Worm (Caenorhabditis elegans): ENCODE data around the gene F20B6.10.

Gene F20B6.10

DNA sequence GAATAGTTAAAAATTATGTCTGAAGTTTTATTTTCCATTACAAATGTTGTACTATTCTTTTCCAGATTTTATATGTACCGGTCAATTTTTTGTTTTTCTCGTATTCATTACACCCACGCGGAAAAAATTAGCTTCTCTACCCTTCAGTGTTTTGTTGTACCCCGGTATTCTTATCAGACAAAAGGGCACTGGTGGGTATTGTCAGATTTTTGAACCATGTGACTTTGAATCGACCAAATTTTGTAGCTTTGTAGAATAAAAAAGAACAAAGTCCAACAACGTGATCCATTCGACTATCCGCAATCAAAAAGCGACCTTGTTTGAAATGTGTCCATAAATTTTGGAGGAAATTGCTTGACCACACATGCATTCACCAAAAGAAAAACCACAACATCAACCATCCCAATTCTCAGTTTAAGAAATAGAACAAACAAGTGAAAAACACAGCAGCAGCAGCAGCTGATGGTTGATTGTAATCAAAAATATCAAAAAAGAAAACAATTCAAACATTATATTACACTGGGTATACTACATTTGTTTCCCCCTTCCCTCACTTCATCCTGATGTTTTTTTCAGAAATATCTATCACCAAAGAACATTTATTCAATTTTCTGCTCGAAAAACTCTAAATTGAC, 27.6 kb upstream of the F20B6.10 start (continued):
- TF ChIP-seq sem-4 (tag; optimal IDR thresholded peaks at IDR 0.05) = no peak
- no peak for TF ChIP-seq peb-1 (tag; optimal IDR thresholded peaks at IDR 0.05)
- no peak for TF ChIP-seq nhr-237 (tag; optimal IDR thresholded peaks at IDR 0.05)
- peak in 1 of 2 experiments; percentile 37 for TF ChIP-seq mdl-1 (tag; optimal IDR thresholded peaks at IDR 0.05)
- TF ChIP-seq ztf-4 (tag; optimal IDR thresholded peaks at IDR 0.05) = no peak
- TF ChIP-seq unc-55 (GFP tag; optimal IDR thresholded peaks at IDR 0.05) = no peak
- TF ChIP-seq nhr-129 (tag; optimal IDR thresholded peaks at IDR 0.05) = peak; percentile 1
- TF ChIP-seq nhr-77 (tag; optimal IDR thresholded peaks at IDR 0.05) = no peak
- no peak for TF ChIP-seq ceh-16 (tag; optimal IDR thresholded peaks at IDR 0.05)
- TF ChIP-seq lsy-2 (tag; optimal IDR thresholded peaks at IDR 0.05) = no peak
- TF ChIP-seq F13H6.1 (tag; optimal IDR thresholded peaks at IDR 0.05) = no peak
- TF ChIP-seq lin-39 (tag; optimal IDR thresholded peaks at IDR 0.05) = no peak
- no peak for TF ChIP-seq fos-1 (tag; optimal IDR thresholded peaks at IDR 0.05)
- no peak for TF ChIP-seq egl-27 (tag; optimal IDR thresholded peaks at IDR 0.05)

DNA sequence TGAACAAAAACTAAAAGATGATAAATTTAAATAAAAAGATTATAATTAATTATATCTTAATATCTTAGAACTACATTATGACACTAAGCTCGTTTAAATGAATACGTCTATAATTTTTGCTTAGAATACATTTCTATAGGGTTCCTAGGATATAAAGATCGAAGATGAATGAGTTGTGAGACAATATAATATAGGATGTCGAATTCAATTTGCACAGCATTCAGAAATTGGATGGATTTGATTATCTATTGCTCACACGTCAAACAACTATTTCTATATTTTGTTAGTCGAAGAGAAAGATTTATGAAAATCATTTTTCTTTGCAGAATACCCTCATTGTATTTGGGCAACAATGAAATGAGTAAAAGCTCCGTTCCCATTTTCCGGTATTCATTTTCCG, 22.0 kb upstream of the F20B6.10 start:
- TF ChIP-seq fos-1 (tag; optimal IDR thresholded peaks at IDR 0.05) = no peak
- peak; percentile 69 for TF ChIP-seq sma-9 (GFP tag; optimal IDR thresholded peaks at IDR 0.05)
- no peak for TF ChIP-seq sma-9 (tag; optimal IDR thresholded peaks at IDR 0.05)
- TF ChIP-seq gmeb-1 (tag; optimal IDR thresholded peaks at IDR 0.05) = no peak

DNA sequence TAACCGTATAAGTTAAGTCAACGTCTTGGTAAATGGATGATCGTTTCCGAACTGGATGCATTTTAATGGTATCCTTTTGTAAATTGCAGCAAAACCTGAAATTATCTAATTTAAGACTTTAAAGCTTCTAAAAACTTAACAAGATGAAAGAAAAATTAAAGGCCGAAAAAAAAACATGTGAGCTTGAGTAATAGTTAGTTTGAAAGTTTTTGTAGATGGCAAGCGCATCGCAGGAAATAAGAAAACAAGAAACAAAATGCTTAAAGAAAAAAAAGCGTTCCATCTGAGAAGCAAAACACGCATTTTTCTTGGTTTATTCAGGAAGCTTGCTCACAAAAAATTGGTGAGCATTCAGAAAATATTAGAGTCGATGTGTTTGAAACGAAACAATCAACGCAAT, 18.8 kb upstream of the F20B6.10 start, which contains the start of gene rab-37:
Gene rab-37, minus strand, starts transcription at position 101 of the 400 bp plus-strand sequence.
- no peak for TF ChIP-seq ztf-4 (tag; optimal IDR thresholded peaks at IDR 0.05)
- TF ChIP-seq F13H6.1 (tag; optimal IDR thresholded peaks at IDR 0.05) = no peak
- TF ChIP-seq nhr-25 (tag; optimal IDR thresholded peaks at IDR 0.05) = no peak
- TF ChIP-seq sma-3 (GFP tag; optimal IDR thresholded peaks at IDR 0.05) = no peak
- TF ChIP-seq nhr-21 (tag; optimal IDR thresholded peaks at IDR 0.05) = no peak
- TF ChIP-seq ztf-11 (tag; optimal IDR thresholded peaks at IDR 0.05) = no peak
- no peak for TF ChIP-seq snpc-4 (tag; optimal IDR thresholded peaks at IDR 0.05)
- no peak for TF ChIP-seq unc-55 (GFP tag; optimal IDR thresholded peaks at IDR 0.05)
- TF ChIP-seq dmd-4 (tag; optimal IDR thresholded peaks at IDR 0.05) = no peak
- no peak for TF ChIP-seq peb-1 (tag; optimal IDR thresholded peaks at IDR 0.05)
- no peak for TF ChIP-seq lin-39 (tag; optimal IDR thresholded peaks at IDR 0.05)
- no peak for TF ChIP-seq nhr-12 (tag; optimal IDR thresholded peaks at IDR 0.05)
- TF ChIP-seq unc-62 (GFP tag; optimal IDR thresholded peaks at IDR 0.05) = no peak
- TF ChIP-seq nhr-10 (tag; optimal IDR thresholded peaks at IDR 0.05) = no peak
- TF ChIP-seq ceh-82 (tag; optimal IDR thresholded peaks at IDR 0.05) = no peak
- no peak for TF ChIP-seq sma-9 (GFP tag; optimal IDR thresholded peaks at IDR 0.05)
- TF ChIP-seq sma-9 (tag; optimal IDR thresholded peaks at IDR 0.05) = no peak
- TF ChIP-seq zag-1 (tag; optimal IDR thresholded peaks at IDR 0.05) = no peak
- TF ChIP-seq unc-39 (tag; optimal IDR thresholded peaks at IDR 0.05) = no peak

DNA sequence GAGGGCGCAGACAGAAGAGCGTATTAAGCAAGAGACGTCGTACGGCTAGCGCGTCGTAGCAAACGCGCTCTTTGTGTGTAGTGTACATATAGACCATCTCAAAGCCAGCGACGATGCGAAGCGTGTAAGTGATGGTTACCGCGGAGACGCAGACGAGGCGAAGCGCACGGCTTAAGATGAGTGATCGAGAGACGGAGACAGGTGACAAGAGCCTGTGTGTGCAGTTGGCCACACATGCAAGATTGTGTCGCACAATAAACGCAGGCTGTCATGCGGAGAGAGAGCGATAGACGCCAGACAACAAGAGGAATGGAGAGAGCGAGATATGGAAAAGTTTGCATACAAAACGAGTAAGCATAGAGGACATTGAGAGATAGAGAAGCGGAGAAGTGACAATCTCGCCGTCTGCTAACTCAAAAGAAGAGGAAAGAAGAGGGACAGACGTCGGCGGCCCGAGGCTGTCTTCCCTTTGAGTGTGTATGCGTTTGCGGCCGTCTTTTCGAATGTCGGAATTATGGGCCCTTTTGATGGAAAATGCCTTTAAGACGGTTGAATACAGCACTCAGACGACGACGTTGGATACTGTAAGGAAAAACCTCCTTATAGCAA, 5.9 kb upstream of the F20B6.10 start:
- peak; percentile 76 for TF ChIP-seq crh-2 (tag; optimal IDR thresholded peaks at IDR 0.05)
- no peak for TF ChIP-seq blmp-1 (tag; optimal IDR thresholded peaks at IDR 0.05; ENCODE audit: insufficient read depth)
- TF ChIP-seq ceh-82 (tag; optimal IDR thresholded peaks at IDR 0.05) = no peak
- no peak for TF ChIP-seq dmd-4 (tag; optimal IDR thresholded peaks at IDR 0.05)
- TF ChIP-seq nhr-237 (tag; optimal IDR thresholded peaks at IDR 0.05) = peak; percentile 34
- TF ChIP-seq nhr-25 (tag; optimal IDR thresholded peaks at IDR 0.05) = peak; percentile 77
- no peak for TF ChIP-seq alr-1 (tag; optimal IDR thresholded peaks at IDR 0.05)
- TF ChIP-seq nhr-77 (tag; optimal IDR thresholded peaks at IDR 0.05) = no peak
- peak; percentile 79 for TF ChIP-seq Y55F3AM.14 (GFP tag; optimal IDR thresholded peaks at IDR 0.05)
- peak; percentile 91 for TF ChIP-seq nhr-21 (tag; optimal IDR thresholded peaks at IDR 0.05)
- no peak for TF ChIP-seq nhr-11 (tag; optimal IDR thresholded peaks at IDR 0.05)
- TF ChIP-seq lin-13 (GFP tag; optimal IDR thresholded peaks at IDR 0.05) = peak; percentile 48
- TF ChIP-seq unc-39 (tag; optimal IDR thresholded peaks at IDR 0.05) = no peak
- peak; percentile 14 for TF ChIP-seq ceh-16 (tag; optimal IDR thresholded peaks at IDR 0.05)
- peak; percentile 76 for TF ChIP-seq gmeb-1 (tag; optimal IDR thresholded peaks at IDR 0.05)
- TF ChIP-seq skn-1 (tag; optimal IDR thresholded peaks at IDR 0.05) = no peak
- peak; percentile 73 for TF ChIP-seq nhr-129 (tag; optimal IDR thresholded peaks at IDR 0.05)
- peak; percentile 49 for TF ChIP-seq unc-55 (GFP tag; optimal IDR thresholded peaks at IDR 0.05)
- TF ChIP-seq aly-2 (tag; optimal IDR thresholded peaks at IDR 0.05) = no peak
- TF ChIP-seq F13H6.1 (tag; optimal IDR thresholded peaks at IDR 0.05) = peak; percentile 97
- TF ChIP-seq ama-1 (optimal IDR thresholded peaks at IDR 0.05) = peak; percentile 63
- peak; percentile 80 for TF ChIP-seq ztf-4 (tag; optimal IDR thresholded peaks at IDR 0.05)
- TF ChIP-seq sma-3 (GFP tag; optimal IDR thresholded peaks at IDR 0.05) = peak; percentile 94
- TF ChIP-seq sma-9 (GFP tag; optimal IDR thresholded peaks at IDR 0.05) = peak; percentile 83
- no peak for TF ChIP-seq sma-9 (tag; optimal IDR thresholded peaks at IDR 0.05)
- TF ChIP-seq snpc-4 (tag; optimal IDR thresholded peaks at IDR 0.05) = peak; percentile 39
- no peak for TF ChIP-seq zag-1 (tag; optimal IDR thresholded peaks at IDR 0.05)
- peak; percentile 44 to 66 for TF ChIP-seq mdl-1 (tag; optimal IDR thresholded peaks at IDR 0.05)
- no peak for TF ChIP-seq lin-39 (tag; optimal IDR thresholded peaks at IDR 0.05)
- TF ChIP-seq nhr-10 (tag; optimal IDR thresholded peaks at IDR 0.05) = peak; percentile 36
- TF ChIP-seq unc-62 (GFP tag; optimal IDR thresholded peaks at IDR 0.05) = peak; percentile 42
- peak; percentile 85 for TF ChIP-seq sem-4 (tag; optimal IDR thresholded peaks at IDR 0.05)
- TF ChIP-seq elt-1 (tag; optimal IDR thresholded peaks at IDR 0.05) = peak; percentile 44
- no peak for TF ChIP-seq mbf-1 (tag; optimal IDR thresholded peaks at IDR 0.05)
- TF ChIP-seq lsy-2 (tag; optimal IDR thresholded peaks at IDR 0.05) = peak; percentile 39 to 81
- TF ChIP-seq R02D3.7 (tag; optimal IDR thresholded peaks at IDR 0.05) = no peak
- no peak for TF ChIP-seq ZK546.5 (tag; optimal IDR thresholded peaks at IDR 0.05)
